Comparison of ENCODE assay signal across 4 fruit fly cellular contexts in genomic region chr3L:9041042-9041477, dm6.
TF ChIP-seq lines count a peak whose summit lies in the region.

Gene Doc1 (plus strand): TSS chr3L:9041375.

- no peak for TF ChIP-seq CTCF in whole organism, embryonic (GFP tag; optimal IDR thresholded peaks at IDR 0.05; lab: Kevin White, UChicago)

TF ChIP-seq in whole organism, 6 proteins besides CTCF, POLR2A, EP300 and RAD21:
- peak; percentile 35 for TF ChIP-seq Dll (optimal IDR thresholded peaks at IDR 0.05; lab: Kevin White, UChicago)
- TF ChIP-seq EcR (GFP tag; optimal IDR thresholded peaks at IDR 0.05; lab: Kevin White, UChicago) = no peak

TF ChIP-seq in whole organism, embryonic, 481 proteins besides CTCF, POLR2A, EP300 and RAD21 (continues in another document):
- TF ChIP-seq phol (tag; optimal IDR thresholded peaks at IDR 0.05; lab: Kevin White, UChicago) (peak; percentile 66), D (optimal IDR thresholded peaks at IDR 0.05; lab: Kevin White, UChicago) (peak; percentile 44), D (GFP tag; optimal IDR thresholded peaks at IDR 0.05; lab: Kevin White, UChicago) (no peak), CG10321 (GFP tag; IDR thresholded peaks at IDR 0.05; lab: Robert Waterston, UW) (peak; percentile 96), CG6854 (GFP tag; optimal IDR thresholded peaks at IDR 0.05; lab: Kevin White, UChicago) (no peak), pros (GFP tag; optimal IDR thresholded peaks at IDR 0.05; lab: Kevin White, UChicago) (peak; percentile 41), Opbp (GFP tag; IDR thresholded peaks at IDR 0.05; lab: Robert Waterston, UW; ENCODE audit: partially characterized antibody) (0 out of 3 replicates have a peak, but pooled peaks have one; percentile 36), ci (GFP tag; IDR thresholded peaks at IDR 0.05; lab: Robert Waterston, UW) (0 out of 3 replicates have a peak, but pooled peaks have one; percentile 27), vvl (GFP tag; IDR thresholded peaks at IDR 0.05; lab: Robert Waterston, UW) (peak; percentile 58; the same call in 1 of the 2 replicates), CG5245 (GFP tag; optimal IDR thresholded peaks at IDR 0.05; lab: Kevin White, UChicago) (no peak), sd (tag; optimal IDR thresholded peaks at IDR 0.05; lab: Kevin White, UChicago) (peak; percentile 29), vfl (GFP tag; optimal IDR thresholded peaks at IDR 0.05; lab: Kevin White, UChicago) (peak; percentile 25), CG13287 (GFP tag; IDR thresholded peaks at IDR 0.05; lab: Robert Waterston, UW; ENCODE audit: partially characterized antibody) (0 out of 2 replicates have a peak, but pooled peaks have one; percentile 11), CG6175 (GFP tag; IDR thresholded peaks at IDR 0.05; lab: Robert Waterston, UW) (0 out of 3 replicates have a peak, but pooled peaks have one; percentile 19), bbx (GFP tag; IDR thresholded peaks at IDR 0.05; lab: Robert Waterston, UW; ENCODE audit: partially characterized antibody) (peak; percentile 62), CG6689 (GFP tag; IDR thresholded peaks at IDR 0.05; lab: Robert Waterston, UW) (no peak), Jarid2 (GFP tag; optimal IDR thresholded peaks at IDR 0.05; lab: Kevin White, UChicago) (peak; percentile 73), Nf-YC (tag; optimal IDR thresholded peaks at IDR 0.05; lab: Kevin White, UChicago) (peak; percentile 99), twi (tag; optimal IDR thresholded peaks at IDR 0.05; lab: Kevin White, UChicago) (peak; percentile 11), crol (GFP tag; IDR thresholded peaks at IDR 0.05; lab: Robert Waterston, UW) (0 out of 2 replicates have a peak, but pooled peaks have one; percentile 9), Fer3 (tag; optimal IDR thresholded peaks at IDR 0.05; lab: Kevin White, UChicago) (no peak), ftz-f1 (GFP tag; optimal IDR thresholded peaks at IDR 0.05; lab: Kevin White, UChicago) (no peak), Adf1 (GFP tag; IDR thresholded peaks at IDR 0.05; lab: Robert Waterston, UW) (peak; percentile 50), Scr (GFP tag; IDR thresholded peaks at IDR 0.05; lab: Robert Waterston, UW; ENCODE audit: partially characterized antibody) (peak; percentile 30; the same call in 1 of the 2 replicates), CG6791 (GFP tag; IDR thresholded peaks at IDR 0.05; lab: Robert Waterston, UW; ENCODE audit: partially characterized antibody) (peak; percentile 61; the same call in 2 of the 3 replicates), Med (GFP tag; lab: Kevin White, UChicago) (peak; percentile 56), NK7.1 (GFP tag; optimal IDR thresholded peaks at IDR 0.05; lab: Kevin White, UChicago) (no peak)

TF ChIP-seq in whole organism, prepupa, 60 proteins besides CTCF, POLR2A, EP300 and RAD21:
- no peak for TF ChIP-seq lz (GFP tag; optimal IDR thresholded peaks at IDR 0.05; lab: Kevin White, UChicago)
- no peak for TF ChIP-seq CG11762 (GFP tag; optimal IDR thresholded peaks at IDR 0.05; lab: Kevin White, UChicago; ENCODE audit: insufficient read depth)
- peak in 1 of 2 experiments; percentile 13 for TF ChIP-seq ss (GFP tag; optimal IDR thresholded peaks at IDR 0.05; lab: Kevin White, UChicago)
- peak; percentile 25 for TF ChIP-seq Eip78C (GFP tag; lab: Kevin White, UChicago)
- peak; percentile 23; the same call in 1 of the 3 replicates for TF ChIP-seq CG6163 (GFP tag; IDR thresholded peaks at IDR 0.05; lab: Robert Waterston, UW)
- no peak for TF ChIP-seq Eip75B (GFP tag; optimal IDR thresholded peaks at IDR 0.05; lab: Kevin White, UChicago)

TF ChIP-seq in whole organism, wandering third instar larva, 38 proteins besides CTCF, POLR2A, EP300 and RAD21:
- TF ChIP-seq Dif (GFP tag; optimal IDR thresholded peaks at IDR 0.05; lab: Kevin White, UChicago; ENCODE audit: partially characterized antibody) = peak; percentile 20
- no peak for TF ChIP-seq lola (GFP tag; optimal IDR thresholded peaks at IDR 0.05; lab: Kevin White, UChicago)
- no peak for TF ChIP-seq Jra (GFP tag; optimal IDR thresholded peaks at IDR 0.05; lab: Kevin White, UChicago)
- TF ChIP-seq fru (GFP tag; optimal IDR thresholded peaks at IDR 0.05; lab: Kevin White, UChicago) = no peak
- TF ChIP-seq pan (optimal IDR thresholded peaks at IDR 0.05; lab: Kevin White, UChicago) = no peak
- TF ChIP-seq sv (GFP tag; optimal IDR thresholded peaks at IDR 0.05; lab: Kevin White, UChicago) = no peak
- TF ChIP-seq h (GFP tag; optimal IDR thresholded peaks at IDR 0.05; lab: Kevin White, UChicago) = no peak
- TF ChIP-seq Hnf4 (GFP tag; optimal IDR thresholded peaks at IDR 0.05; lab: Kevin White, UChicago) = no peak
- peak; percentile 73 for TF ChIP-seq Vsx2 (GFP tag; optimal IDR thresholded peaks at IDR 0.05; lab: Kevin White, UChicago; ENCODE audit: partially characterized antibody)
TF ChIP-seq in whole organism, wandering third instar larva: peak in this region for 2.
